Worm (Caenorhabditis elegans) whole organism, L3 larva: Measurements from ENCODE around the gene fbxa-102.

Source experiments
- ama-1 ChIP-seq: fragments of 150-350 bp; optimal IDR thresholded peaks from 2 replicates; lab custom pipeline; 2018
- egl-27 ChIP-seq: sonication (generic microtip); optimal IDR thresholded peaks from 4 replicates; lab custom pipeline; 2017; ENCODE audit warnings: missing biosample characterization, missing genetic modification reagents, missing genetic modification characterization
- nhr-12 ChIP-seq: fragments of 150-350 bp; optimal IDR thresholded peaks from 2 replicates; lab custom pipeline; 2014; ENCODE audit warnings: missing biosample characterization, missing genetic modification characterization
- nhr-25 ChIP-seq: sonication (generic microtip); optimal IDR thresholded peaks from 2 replicates; lab custom pipeline; 2017; ENCODE audit warnings: missing biosample characterization, missing genetic modification characterization
- nhr-43 ChIP-seq: sonication (generic microtip); optimal IDR thresholded peaks from 2 replicates; lab custom pipeline; 2016; ENCODE audit warnings: mild to moderate bottlenecking, missing genetic modification characterization, missing compliant biosample characterization; ENCODE audit not compliant: poor library complexity, severe bottlenecking
- nhr-77 ChIP-seq: fragments of 150-350 bp; optimal IDR thresholded peaks from 2 replicates; lab custom pipeline; 2014; ENCODE audit warnings: missing biosample characterization, missing genetic modification characterization
- pqm-1 ChIP-seq: fragments of 150-350 bp; optimal IDR thresholded peaks from 2 replicates; lab custom pipeline; 2017; ENCODE audit warnings: missing biosample characterization, missing genetic modification characterization, inconsistent platforms
- sea-2 ChIP-seq: fragments of 150-350 bp; sonication (generic microtip); optimal IDR thresholded peaks from 4 replicates; lab custom pipeline; 2014; ENCODE audit warnings: missing biosample characterization, missing genetic modification reagents, missing genetic modification characterization
- skn-1 ChIP-seq: fragments of 150-350 bp; optimal IDR thresholded peaks from 2 replicates; lab custom pipeline; 2014; ENCODE audit warnings: missing biosample characterization, missing genetic modification characterization
- snpc-4 ChIP-seq: fragments of 150-350 bp; optimal IDR thresholded peaks from 2 replicates; lab custom pipeline; 2014; ENCODE audit warnings: missing biosample characterization, missing genetic modification characterization
- zag-1 ChIP-seq: fragments of 150-350 bp; optimal IDR thresholded peaks from 2 replicates; lab custom pipeline; 2014; ENCODE audit warnings: missing biosample characterization, missing genetic modification characterization
- ztf-11 ChIP-seq: fragments of 150-350 bp; optimal IDR thresholded peaks from 2 replicates; lab custom pipeline; 2014; ENCODE audit warnings: missing biosample characterization, missing genetic modification characterization

DNA sequence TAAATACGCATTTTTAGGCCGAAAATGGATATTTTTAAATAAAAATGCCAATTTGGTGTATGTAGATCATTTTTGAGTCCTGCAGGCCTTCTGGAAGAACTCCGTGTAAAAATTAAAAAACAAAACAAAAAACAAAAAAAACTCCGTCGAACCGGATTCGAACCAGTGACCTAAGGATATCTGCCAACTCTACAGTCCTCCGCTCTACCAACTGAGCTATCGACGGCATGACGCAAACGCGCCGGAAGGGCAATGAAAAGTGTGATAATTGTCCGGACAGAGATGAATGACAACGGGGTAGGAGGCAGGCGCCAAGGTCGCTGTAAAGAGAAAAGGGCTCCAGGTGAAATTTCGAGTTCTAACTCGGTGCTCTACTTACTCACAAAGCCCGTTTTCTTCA, 48.7 kb upstream of the fbxa-102 start:
- TF ChIP-seq nhr-25 (tag; lab: Kevin White, UChicago), result no peak
- TF ChIP-seq ztf-11 (tag; lab: Kevin White, UChicago), result no peak
- no peak for TF ChIP-seq pqm-1 (tag; lab: Kevin White, UChicago)
- TF ChIP-seq ama-1, result no peak
- TF ChIP-seq skn-1 (tag; lab: Kevin White, UChicago), result no peak
- no peak for TF ChIP-seq sea-2 (GFP tag; lab: Kevin White, UChicago)
- TF ChIP-seq nhr-77 (tag; lab: Kevin White, UChicago), result no peak
- TF ChIP-seq zag-1 (tag; lab: Kevin White, UChicago), result no peak
- no peak for TF ChIP-seq snpc-4 (tag; lab: Kevin White, UChicago)
- no peak for TF ChIP-seq nhr-43 (tag; lab: Kevin White, UChicago)
- no peak for TF ChIP-seq egl-27 (tag; lab: Kevin White, UChicago)
- TF ChIP-seq nhr-12, result no peak
